Comparison of ENCODE assay signal across 6 worm cellular contexts in the genomic region with DNA sequence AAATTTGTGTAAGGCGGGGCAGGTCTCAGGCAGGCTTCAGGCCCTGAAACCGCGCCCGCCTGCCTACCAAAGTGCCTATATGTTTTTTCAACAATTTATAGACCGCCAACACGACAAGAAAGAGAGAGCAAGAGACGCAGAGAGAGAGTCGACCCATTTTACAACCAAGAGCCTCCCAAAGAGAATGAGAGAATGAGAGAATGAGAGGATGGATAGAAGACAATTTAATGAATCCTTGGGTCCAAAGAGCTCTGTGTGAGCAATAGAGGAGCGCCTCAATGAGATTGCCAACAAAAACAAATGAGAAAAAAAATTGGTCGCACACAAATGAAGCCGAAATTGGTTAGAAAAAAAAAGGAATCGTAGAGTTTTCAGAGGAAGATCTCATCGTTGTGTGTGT.
TF ChIP-seq lines count a peak whose summit lies in the region.

No protein-coding gene starts in this region.

TF ChIP-seq in whole organism, L1 larva, 84 proteins besides CTCF, POLR2A, EP300 and RAD21 (continues in another document):
- TF ChIP-seq lin-14 (GFP tag; optimal IDR thresholded peaks at IDR 0.05; lab: Kevin White, UChicago) (peak; percentile 50), hpl-2 (GFP tag; optimal IDR thresholded peaks at IDR 0.05; lab: Kevin White, UChicago) (no peak), tbx-2 (tag; optimal IDR thresholded peaks at IDR 0.05; lab: Kevin White, UChicago) (peak; percentile 14), nhr-71 (tag; optimal IDR thresholded peaks at IDR 0.05; lab: Kevin White, UChicago) (peak; percentile 50), snu-23 (GFP tag; optimal IDR thresholded peaks at IDR 0.05; lab: Kevin White, UChicago) (peak; percentile 19), lin-39 (tag; optimal IDR thresholded peaks at IDR 0.05; lab: Kevin White, UChicago) (no peak), nhr-76 (tag; optimal IDR thresholded peaks at IDR 0.05; lab: Kevin White, UChicago) (no peak), dsc-1 (tag; optimal IDR thresholded peaks at IDR 0.05; lab: Kevin White, UChicago) (peak; percentile 20), nhr-77 (tag; optimal IDR thresholded peaks at IDR 0.05; lab: Kevin White, UChicago) (no peak), unc-30 (tag; optimal IDR thresholded peaks at IDR 0.05; lab: Kevin White, UChicago) (no peak), lsy-2 (tag; optimal IDR thresholded peaks at IDR 0.05; lab: Kevin White, UChicago) (peak; percentile 14 to 42), elt-2 (tag; optimal IDR thresholded peaks at IDR 0.05; lab: Kevin White, UChicago) (no peak), zag-1 (tag; optimal IDR thresholded peaks at IDR 0.05; lab: Kevin White, UChicago) (no peak), nhr-12 (tag; optimal IDR thresholded peaks at IDR 0.05; lab: Kevin White, UChicago) (no peak), ces-1 (GFP tag; optimal IDR thresholded peaks at IDR 0.05; lab: Kevin White, UChicago) (no peak)

TF ChIP-seq in whole organism, L2 larva, 48 proteins besides CTCF, POLR2A, EP300 and RAD21:
- TF ChIP-seq nhr-129 (tag; optimal IDR thresholded peaks at IDR 0.05; lab: Kevin White, UChicago) (peak; percentile 13), sem-4 (tag; optimal IDR thresholded peaks at IDR 0.05; lab: Kevin White, UChicago) (peak; percentile 16), snpc-4 (tag; optimal IDR thresholded peaks at IDR 0.05; lab: Kevin White, UChicago) (no peak), crh-2 (tag; optimal IDR thresholded peaks at IDR 0.05; lab: Kevin White, UChicago) (peak; percentile 19), lsy-2 (tag; optimal IDR thresholded peaks at IDR 0.05; lab: Kevin White, UChicago) (peak in 1 of 2 experiments; percentile 38), R02D3.7 (tag; optimal IDR thresholded peaks at IDR 0.05; lab: Kevin White, UChicago) (no peak), aly-2 (tag; optimal IDR thresholded peaks at IDR 0.05; lab: Kevin White, UChicago) (no peak), unc-55 (GFP tag; optimal IDR thresholded peaks at IDR 0.05; lab: Kevin White, UChicago) (peak; percentile 5), ztf-11 (tag; optimal IDR thresholded peaks at IDR 0.05; lab: Kevin White, UChicago) (no peak), C34F6.9 (tag; optimal IDR thresholded peaks at IDR 0.05; lab: Kevin White, UChicago) (peak; percentile 14)

TF ChIP-seq in whole organism, L3 larva, 47 proteins besides CTCF, POLR2A, EP300 and RAD21:
- TF ChIP-seq pqm-1 (tag; optimal IDR thresholded peaks at IDR 0.05; lab: Kevin White, UChicago) (no peak), nhr-25 (tag; optimal IDR thresholded peaks at IDR 0.05; lab: Kevin White, UChicago) (no peak), ztf-11 (tag; optimal IDR thresholded peaks at IDR 0.05; lab: Kevin White, UChicago) (no peak), ceh-9 (tag; optimal IDR thresholded peaks at IDR 0.05; lab: Kevin White, UChicago) (no peak), unc-39 (tag; optimal IDR thresholded peaks at IDR 0.05; lab: Kevin White, UChicago) (no peak), ceh-28 (tag; optimal IDR thresholded peaks at IDR 0.05; lab: Kevin White, UChicago) (no peak), nhr-43 (tag; optimal IDR thresholded peaks at IDR 0.05; lab: Kevin White, UChicago; ENCODE audit: poor library complexity, severe bottlenecking) (no peak), pha-4 (tag; optimal IDR thresholded peaks at IDR 0.05; lab: Kevin White, UChicago) (no peak), ZK546.5 (tag; optimal IDR thresholded peaks at IDR 0.05; lab: Kevin White, UChicago) (no peak), elt-3 (tag; optimal IDR thresholded peaks at IDR 0.05; lab: Kevin White, UChicago) (no peak), egl-5 (tag; optimal IDR thresholded peaks at IDR 0.05; lab: Kevin White, UChicago) (peak; percentile 28), nfya-1 (tag; optimal IDR thresholded peaks at IDR 0.05; lab: Kevin White, UChicago; ENCODE audit: insufficient read depth) (peak; percentile 46), nhr-76 (tag; optimal IDR thresholded peaks at IDR 0.05; lab: Kevin White, UChicago) (no peak), lsy-12 (tag; optimal IDR thresholded peaks at IDR 0.05; lab: Kevin White, UChicago) (no peak), hmg-11 (tag; optimal IDR thresholded peaks at IDR 0.05; lab: Kevin White, UChicago) (no peak)

TF ChIP-seq in whole organism, late embryonic, 69 proteins besides CTCF, POLR2A, EP300 and RAD21:
- TF ChIP-seq dve-1 (tag; optimal IDR thresholded peaks at IDR 0.05; lab: Kevin White, UChicago) (no peak), ceh-34 (tag; optimal IDR thresholded peaks at IDR 0.05; lab: Kevin White, UChicago) (peak; percentile 34), T23F11.4 (GFP tag; optimal IDR thresholded peaks at IDR 0.05; lab: Kevin White, UChicago) (no peak), unc-42 (tag; optimal IDR thresholded peaks at IDR 0.05; lab: Kevin White, UChicago) (peak; percentile 59)

TF ChIP-seq in whole organism, mixed stage, embryonic, 35 proteins besides CTCF, POLR2A, EP300 and RAD21:
- TF ChIP-seq ceh-43 (GFP tag; optimal IDR thresholded peaks at IDR 0.05; lab: Kevin White, UChicago) (no peak), unc-62 (GFP tag; optimal IDR thresholded peaks at IDR 0.05; lab: Kevin White, UChicago) (no peak), unc-120 (tag; optimal IDR thresholded peaks at IDR 0.05; lab: Kevin White, UChicago; ENCODE audit: poor library complexity, severe bottlenecking) (peak; percentile 70), hlh-1 (tag; optimal IDR thresholded peaks at IDR 0.05; lab: Kevin White, UChicago) (peak; percentile 60), zip-8 (tag; optimal IDR thresholded peaks at IDR 0.05; lab: Kevin White, UChicago) (no peak), mls-2 (tag; optimal IDR thresholded peaks at IDR 0.05; lab: Kevin White, UChicago) (no peak), mab-5 (tag; optimal IDR thresholded peaks at IDR 0.05; lab: Kevin White, UChicago) (peak; percentile 12), ztf-11 (tag; optimal IDR thresholded peaks at IDR 0.05; lab: Kevin White, UChicago) (no peak), ces-1 (GFP tag; optimal IDR thresholded peaks at IDR 0.05; lab: Kevin White, UChicago) (peak; percentile 60), unc-39 (tag; optimal IDR thresholded peaks at IDR 0.05; lab: Kevin White, UChicago) (no peak), ham-2 (GFP tag; optimal IDR thresholded peaks at IDR 0.05; lab: Kevin White, UChicago) (no peak)

TF ChIP-seq in whole organism, young adult, 124 proteins besides CTCF, POLR2A, EP300 and RAD21:
- TF ChIP-seq lag-1 (GFP tag; IDR thresholded peaks at IDR 0.05; lab: Robert Waterston, UW) = no peak
- no peak for TF ChIP-seq F37B4.10 (GFP tag; IDR thresholded peaks at IDR 0.05; lab: Robert Waterston, UW)
- no peak for TF ChIP-seq snpc-1.3 (tag; optimal IDR thresholded peaks at IDR 0.05; lab: Kevin White, UChicago; ENCODE audit: insufficient read depth)
- TF ChIP-seq nhr-179 (tag; optimal IDR thresholded peaks at IDR 0.05; lab: Kevin White, UChicago) = no peak
- TF ChIP-seq zfh-2 (GFP tag; conservative IDR thresholded peaks at IDR 0.05; lab: Robert Waterston, UW) = 0 out of 2 replicates have a peak, but pooled peaks have one; percentile 22
- TF ChIP-seq madf-3 (GFP tag; IDR thresholded peaks at IDR 0.05; lab: Robert Waterston, UW) = no peak
- no peak for TF ChIP-seq hrde-1 (tag; optimal IDR thresholded peaks at IDR 0.05; lab: Kevin White, UChicago; ENCODE audit: borderline replicate concordance)
